Worm (Caenorhabditis elegans) whole organism, L3 larva: ENCODE results near the gene tbc-3.

Source experiments
- R02D3.7 ChIP-seq: fragments of 150-350 bp; optimal IDR thresholded peaks from 2 replicates; lab custom pipeline; 2014; ENCODE audit warnings: missing biosample characterization, missing genetic modification characterization
- aly-2 ChIP-seq: fragments of 150-350 bp; optimal IDR thresholded peaks from 2 replicates; lab custom pipeline; 2014; ENCODE audit warnings: missing biosample characterization, missing genetic modification characterization
- ama-1 ChIP-seq: fragments of 150-350 bp; optimal IDR thresholded peaks from 2 replicates; lab custom pipeline; 2018
- ceh-16 ChIP-seq: sonication (generic microtip); optimal IDR thresholded peaks from 2 replicates; lab custom pipeline; 2017; ENCODE audit warnings: missing biosample characterization, missing genetic modification characterization
- ceh-28 ChIP-seq: fragments of 150-350 bp; optimal IDR thresholded peaks from 2 replicates; lab custom pipeline; 2014; ENCODE audit warnings: missing biosample characterization, missing genetic modification reagents, missing genetic modification characterization
- ceh-82 ChIP-seq: fragments of 150-350 bp; optimal IDR thresholded peaks from 2 replicates; lab custom pipeline; 2014; ENCODE audit warnings: missing biosample characterization, missing genetic modification characterization
- daf-12 ChIP-seq: fragments of 150-350 bp; optimal IDR thresholded peaks from 2 replicates; lab custom pipeline; 2014; ENCODE audit warnings: missing biosample characterization, missing genetic modification reagents, missing genetic modification characterization
- egl-27 ChIP-seq: sonication (generic microtip); optimal IDR thresholded peaks from 4 replicates; lab custom pipeline; 2017; ENCODE audit warnings: missing biosample characterization, missing genetic modification reagents, missing genetic modification characterization
- egl-5 ChIP-seq: fragments of 150-350 bp; optimal IDR thresholded peaks from 2 replicates; lab custom pipeline; 2017; ENCODE audit warnings: missing biosample characterization, missing genetic modification reagents, missing genetic modification characterization, inconsistent platforms
- elt-2 ChIP-seq: sonication (generic microtip); optimal IDR thresholded peaks from 2 replicates; lab custom pipeline; 2016; ENCODE audit warnings: missing genetic modification reagents, mild to moderate bottlenecking, missing genetic modification characterization, missing compliant biosample characterization
- elt-3 ChIP-seq, 3 experiments: fragments of 150-350 bp in 1 of 3; sonication (generic microtip) in 2 of 3; optimal IDR thresholded peaks; 2 replicates in 2 of 3; 4 replicates in 1 of 3; lab custom pipeline; 2014 to 2017; ENCODE audit warnings: missing biosample characterization in 3 of 3, missing genetic modification characterization in 3 of 3
- eor-1 ChIP-seq, 2 experiments: fragments of 150-350 bp; optimal IDR thresholded peaks; 2 replicates each; lab custom pipeline; 2014 to 2018; ENCODE audit warnings: missing biosample characterization in 2 of 2, missing genetic modification characterization in 2 of 2
- fkh-10 ChIP-seq: sonication (generic microtip); optimal IDR thresholded peaks from 2 replicates; lab custom pipeline; 2017; ENCODE audit warnings: missing biosample characterization, missing genetic modification reagents, missing genetic modification characterization
- fos-1 ChIP-seq: fragments of 150-350 bp; optimal IDR thresholded peaks from 2 replicates; lab custom pipeline; 2014; ENCODE audit warnings: missing biosample characterization, missing genetic modification characterization
- hmg-11 ChIP-seq: sonication (generic microtip); optimal IDR thresholded peaks from 2 replicates; lab custom pipeline; 2016; ENCODE audit warnings: missing genetic modification characterization, missing compliant biosample characterization
- jun-1 ChIP-seq: fragments of 150-350 bp; optimal IDR thresholded peaks from 2 replicates; lab custom pipeline; 2014; ENCODE audit warnings: missing biosample characterization, missing genetic modification reagents, missing genetic modification characterization
- lin-15B ChIP-seq: fragments of 150-350 bp; optimal IDR thresholded peaks from 2 replicates; lab custom pipeline; 2014; ENCODE audit warnings: missing biosample characterization, missing genetic modification characterization
- lin-39 ChIP-seq: fragments of 150-350 bp; optimal IDR thresholded peaks from 2 replicates; lab custom pipeline; 2018; ENCODE audit warnings: missing biosample characterization, missing genetic modification reagents, missing genetic modification characterization
- nfya-1 ChIP-seq: sonication (generic microtip); optimal IDR thresholded peaks from 2 replicates; lab custom pipeline; 2017; ENCODE audit warnings: missing genetic modification characterization, mild to moderate bottlenecking, missing compliant biosample characterization, antibody characterized with exemption, moderate library complexity; ENCODE audit not compliant: insufficient read depth
- nhr-11 ChIP-seq: fragments of 150-350 bp; optimal IDR thresholded peaks from 2 replicates; lab custom pipeline; 2014; ENCODE audit warnings: missing biosample characterization, missing genetic modification characterization
- nhr-12 ChIP-seq: fragments of 150-350 bp; optimal IDR thresholded peaks from 2 replicates; lab custom pipeline; 2014; ENCODE audit warnings: missing biosample characterization, missing genetic modification characterization
- nhr-23 ChIP-seq: fragments of 150-350 bp; optimal IDR thresholded peaks from 2 replicates; lab custom pipeline; 2014; ENCODE audit warnings: missing biosample characterization, missing genetic modification reagents, missing genetic modification characterization
- nhr-237 ChIP-seq: fragments of 150-350 bp; optimal IDR thresholded peaks from 2 replicates; lab custom pipeline; 2014; ENCODE audit warnings: missing biosample characterization, missing genetic modification characterization
- nhr-25 ChIP-seq: sonication (generic microtip); optimal IDR thresholded peaks from 2 replicates; lab custom pipeline; 2017; ENCODE audit warnings: missing biosample characterization, missing genetic modification characterization
- nhr-28 ChIP-seq: fragments of 150-350 bp; optimal IDR thresholded peaks from 2 replicates; lab custom pipeline; 2014; ENCODE audit warnings: missing biosample characterization, missing genetic modification characterization
- nhr-43 ChIP-seq: sonication (generic microtip); optimal IDR thresholded peaks from 2 replicates; lab custom pipeline; 2016; ENCODE audit warnings: mild to moderate bottlenecking, missing genetic modification characterization, missing compliant biosample characterization; ENCODE audit not compliant: poor library complexity, severe bottlenecking
- nhr-67 ChIP-seq: fragments of 150-350 bp; optimal IDR thresholded peaks from 2 replicates; lab custom pipeline; 2014; ENCODE audit warnings: missing biosample characterization, missing genetic modification characterization
- nhr-76 ChIP-seq: fragments of 150-350 bp; sonication (generic microtip); optimal IDR thresholded peaks from 5 replicates; lab custom pipeline; 2014; ENCODE audit warnings: missing biosample characterization, missing genetic modification characterization
- nhr-77 ChIP-seq: fragments of 150-350 bp; optimal IDR thresholded peaks from 2 replicates; lab custom pipeline; 2014; ENCODE audit warnings: missing biosample characterization, missing genetic modification characterization
- pha-4 ChIP-seq: fragments of 150-350 bp; optimal IDR thresholded peaks from 2 replicates; lab custom pipeline; 2014; ENCODE audit warnings: missing biosample characterization, missing genetic modification reagents, missing genetic modification characterization
- pqm-1 ChIP-seq: fragments of 150-350 bp; optimal IDR thresholded peaks from 2 replicates; lab custom pipeline; 2017; ENCODE audit warnings: missing biosample characterization, missing genetic modification characterization, inconsistent platforms
- skn-1 ChIP-seq: fragments of 150-350 bp; optimal IDR thresholded peaks from 2 replicates; lab custom pipeline; 2014; ENCODE audit warnings: missing biosample characterization, missing genetic modification characterization
- snpc-4 ChIP-seq: fragments of 150-350 bp; optimal IDR thresholded peaks from 2 replicates; lab custom pipeline; 2014; ENCODE audit warnings: missing biosample characterization, missing genetic modification characterization
- unc-39 ChIP-seq: sonication (generic microtip); optimal IDR thresholded peaks from 4 replicates; lab custom pipeline; 2017; ENCODE audit warnings: missing biosample characterization, missing genetic modification characterization
- unc-62 ChIP-seq: fragments of 150-350 bp; sonication (generic microtip); optimal IDR thresholded peaks from 4 replicates; lab custom pipeline; 2014; ENCODE audit warnings: missing biosample characterization, missing genetic modification reagents, missing genetic modification characterization
- zag-1 ChIP-seq: fragments of 150-350 bp; optimal IDR thresholded peaks from 2 replicates; lab custom pipeline; 2014; ENCODE audit warnings: missing biosample characterization, missing genetic modification characterization
- ztf-11 ChIP-seq: fragments of 150-350 bp; optimal IDR thresholded peaks from 2 replicates; lab custom pipeline; 2014; ENCODE audit warnings: missing biosample characterization, missing genetic modification characterization

tbc-3 gene

DNA sequence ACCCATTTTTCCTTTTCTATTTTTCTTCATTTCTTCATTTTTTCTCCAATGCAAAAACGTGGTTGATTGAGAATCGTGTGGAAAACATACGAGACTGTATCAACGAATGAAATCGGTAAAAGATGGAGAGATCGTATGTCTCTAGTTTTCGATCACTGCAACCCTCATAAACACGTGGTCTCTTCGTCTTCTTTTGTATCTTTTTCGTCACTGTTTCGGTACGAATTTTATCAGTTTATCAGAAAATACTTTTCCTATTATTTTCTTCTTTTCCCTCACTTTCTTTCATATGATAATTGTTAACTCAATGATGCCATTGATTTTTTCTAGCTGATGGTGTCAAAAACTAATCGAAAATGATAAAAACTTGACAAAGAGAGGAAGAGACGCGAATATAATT, 23.2 kb upstream of the tbc-3 start:
- TF ChIP-seq pha-4 (tag; lab: Kevin White, UChicago) (peak; percentile 53), nhr-23 (tag; lab: Kevin White, UChicago) (peak; percentile 58), nhr-12 (tag; lab: Kevin White, UChicago) (no peak), nfya-1 (no peak), jun-1 (peak; percentile 70), ceh-28 (tag; lab: Kevin White, UChicago) (peak; percentile 14), pqm-1 (tag; lab: Kevin White, UChicago) (peak; percentile 50), ceh-16 (tag; lab: Kevin White, UChicago) (no peak), unc-62 (GFP tag; lab: Kevin White, UChicago) (no peak), nhr-76 (tag; lab: Kevin White, UChicago) (peak; percentile 17), nhr-43 (tag; lab: Kevin White, UChicago) (peak; percentile 87), nhr-25 (peak; percentile 47), daf-12 (tag; lab: Kevin White, UChicago) (no peak), hmg-11 (no peak), elt-2 (tag; lab: Kevin White, UChicago) (peak; percentile 81), ceh-82 (tag; lab: Kevin White, UChicago) (no peak), nhr-28 (tag; lab: Kevin White, UChicago) (no peak), skn-1 (tag; lab: Kevin White, UChicago) (no peak), nhr-67 (tag; lab: Kevin White, UChicago) (no peak)

DNA sequence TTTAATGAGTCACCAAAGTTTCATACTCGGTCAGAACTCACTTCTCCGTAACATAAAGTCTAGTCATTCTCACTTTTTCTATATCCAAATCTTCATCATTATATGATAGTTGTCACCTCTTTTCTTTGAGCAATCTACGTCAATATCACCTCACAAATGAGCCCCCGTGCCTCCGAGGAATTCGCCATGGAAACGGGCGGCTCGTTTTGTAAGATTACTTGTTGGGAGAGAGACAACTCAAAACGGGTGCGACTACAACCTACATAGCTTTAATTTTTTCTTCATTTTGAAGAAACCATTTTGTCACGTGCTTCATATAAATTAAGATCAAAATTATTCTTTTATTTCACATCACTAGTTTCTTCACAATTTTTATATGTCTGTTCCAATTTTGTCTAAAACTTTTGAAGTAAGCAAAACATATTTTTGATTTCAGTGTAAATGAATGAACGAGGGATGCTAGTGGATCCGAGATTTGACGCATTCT, 19.9 kb upstream of the tbc-3 start, which contains the start of gene nhr-4:
nhr-4 (plus strand) TSS at position 437 of the 487 bp plus-strand sequence.
- TF ChIP-seq unc-39 (tag; lab: Kevin White, UChicago) (no peak), ztf-11 (no peak), nhr-11 (tag; lab: Kevin White, UChicago) (no peak), egl-27 (tag; lab: Kevin White, UChicago) (no peak), elt-3 (tag; optimal IDR thresholded peaks at IDR 0.05; lab: Kevin White, UChicago) (no peak), nhr-12 (tag; lab: Kevin White, UChicago) (no peak), fos-1 (tag; lab: Kevin White, UChicago) (no peak), snpc-4 (no peak), ceh-28 (tag; lab: Kevin White, UChicago) (no peak), nhr-76 (tag; lab: Kevin White, UChicago) (no peak)

DNA sequence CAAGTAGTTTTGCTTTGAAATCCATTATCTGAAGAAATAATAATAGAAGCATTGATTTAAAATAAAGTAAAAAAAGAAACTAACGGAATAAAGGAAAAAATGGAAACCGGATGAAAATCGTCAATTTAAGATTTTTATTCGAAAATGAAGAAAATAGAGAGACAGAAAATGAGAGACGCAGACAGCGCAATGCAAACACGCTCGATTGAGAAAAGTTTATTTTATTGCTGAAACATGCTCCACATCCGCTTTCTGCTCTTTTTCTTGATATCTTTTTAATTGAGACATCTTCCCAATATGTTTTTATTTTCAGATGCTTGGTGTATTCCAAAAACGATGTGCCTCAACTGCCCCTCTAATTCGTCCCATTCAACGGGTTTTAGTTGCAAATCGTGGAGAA, 14.6 kb upstream of the tbc-3 start, which contains the start of the genes prp-18 and mccc-1:
prp-18 (minus strand) TSS at position 127 of the 400 bp plus-strand sequence.
mccc-1 (plus strand) TSS at position 314 of the 400 bp plus-strand sequence.
- peak; percentile 64 for TF ChIP-seq egl-5 (tag; lab: Kevin White, UChicago)
- peak; percentile 19 for TF ChIP-seq hmg-11
- peak; percentile 61 for TF ChIP-seq snpc-4
- TF ChIP-seq lin-39 (tag; lab: Kevin White, UChicago) = peak; percentile 59
- no peak for TF ChIP-seq skn-1 (tag; lab: Kevin White, UChicago)
- TF ChIP-seq lin-15B (tag; lab: Kevin White, UChicago) = peak; percentile 78
- TF ChIP-seq elt-2 (tag; lab: Kevin White, UChicago) = peak; percentile 34
- TF ChIP-seq pqm-1 (tag; lab: Kevin White, UChicago) = peak; percentile 13
- TF ChIP-seq elt-3 (tag; optimal IDR thresholded peaks at IDR 0.05; lab: Kevin White, UChicago) = no peak

DNA sequence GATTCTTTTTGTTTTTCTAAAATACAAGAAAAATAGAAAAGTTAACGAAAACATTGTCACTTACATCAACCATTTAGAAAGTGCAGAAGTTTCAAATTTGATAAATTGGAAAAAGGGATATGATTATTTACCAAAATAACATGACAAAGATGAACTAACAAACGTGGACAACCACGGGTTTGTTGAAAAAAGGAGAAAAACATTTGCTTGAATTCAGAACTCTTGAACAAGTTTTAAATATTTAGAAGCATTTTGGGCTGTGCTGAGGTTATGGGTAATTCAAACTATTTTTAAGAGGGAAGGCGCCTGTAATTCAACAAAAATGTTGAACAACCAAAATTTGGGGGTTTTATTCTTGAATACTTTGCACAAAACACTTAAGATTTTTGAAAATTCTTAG, 9.0 kb upstream of the tbc-3 start, which contains the start of gene ttbk-3:
ttbk-3 (minus strand) TSS at position 101 of the 400 bp plus-strand sequence.
- TF ChIP-seq eor-1 (tag; optimal IDR thresholded peaks at IDR 0.05; lab: Kevin White, UChicago) = no peak
- TF ChIP-seq fos-1 (tag; lab: Kevin White, UChicago) = no peak
- no peak for TF ChIP-seq nhr-43 (tag; lab: Kevin White, UChicago)
- TF ChIP-seq elt-3 (tag; optimal IDR thresholded peaks at IDR 0.05; lab: Kevin White, UChicago) = no peak
- no peak for TF ChIP-seq pqm-1 (tag; lab: Kevin White, UChicago)
- no peak for TF ChIP-seq daf-12 (tag; lab: Kevin White, UChicago)
- TF ChIP-seq aly-2 = no peak
- TF ChIP-seq nhr-77 (tag; lab: Kevin White, UChicago) = no peak
- no peak for TF ChIP-seq nhr-237
- no peak for TF ChIP-seq jun-1
- no peak for TF ChIP-seq unc-62 (GFP tag; lab: Kevin White, UChicago)
- no peak for TF ChIP-seq elt-2 (tag; lab: Kevin White, UChicago)
- TF ChIP-seq ama-1 (lab: Kevin White, UChicago) = no peak
- no peak for TF ChIP-seq fkh-10 (GFP tag; lab: Kevin White, UChicago)
- TF ChIP-seq nhr-23 (tag; lab: Kevin White, UChicago) = no peak
- TF ChIP-seq nhr-12 (tag; lab: Kevin White, UChicago) = no peak
- no peak for TF ChIP-seq R02D3.7 (tag; lab: Kevin White, UChicago)
- no peak for TF ChIP-seq zag-1 (tag; lab: Kevin White, UChicago)
